Worm (Caenorhabditis elegans): ENCODE results near the gene col-72.
A peak's percentile ranks its signal among the peaks of the same experiment; 100 is the strongest.

DNA sequence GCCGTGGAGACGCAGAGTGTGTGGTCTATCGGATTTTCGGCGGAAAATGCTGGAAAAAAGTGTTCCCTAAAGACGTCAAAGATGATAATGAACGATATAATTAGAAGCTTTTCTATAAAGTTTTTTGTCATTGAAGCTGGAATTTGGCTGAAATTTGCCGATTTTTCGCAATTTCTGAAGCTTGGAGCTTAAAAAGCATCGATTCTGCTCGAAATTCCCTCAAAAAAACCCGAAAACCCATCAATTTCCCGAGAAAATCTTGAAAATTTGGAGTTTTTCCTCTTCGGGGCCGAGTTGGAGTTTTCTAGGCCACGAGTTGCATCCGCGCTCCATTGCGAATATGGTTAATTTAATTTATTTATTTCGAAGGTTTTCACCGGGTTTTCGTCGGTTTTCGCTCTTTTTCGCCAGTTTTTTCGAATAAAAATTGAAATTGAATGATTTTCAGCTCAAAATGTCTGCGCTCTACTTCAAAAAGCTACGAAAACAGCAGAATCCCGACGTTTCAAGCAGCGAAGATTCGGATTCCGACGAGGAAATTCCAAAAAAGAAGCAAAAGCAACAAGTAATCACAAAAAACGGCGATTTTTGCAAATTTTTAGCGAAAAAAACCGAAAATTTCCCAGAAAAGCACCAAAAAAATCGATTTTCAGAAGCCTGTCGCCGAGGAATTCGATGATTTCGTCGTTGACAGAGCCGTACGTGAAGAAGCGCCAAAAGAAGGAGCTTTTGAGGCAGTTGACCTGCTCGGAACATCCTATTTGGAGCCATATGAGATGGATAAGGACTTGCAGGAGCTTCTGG lies 21.3 kb downstream of the col-72 start, which contains the start of the genes col-71 and Y49F6B.2:
- peak; percentile 46 for TF ChIP-seq pha-4 (tag; optimal IDR thresholded peaks at IDR 0.05)
- TF ChIP-seq elt-1 (tag; optimal IDR thresholded peaks at IDR 0.05; ENCODE audit: borderline replicate concordance, insufficient read depth), result no peak
- no peak for TF ChIP-seq unc-62 (GFP tag; optimal IDR thresholded peaks at IDR 0.05)

Measured in whole organism, mixed stage, embryonic.